Fruit fly (Drosophila melanogaster) S2 (cell line): ENCODE data around the gene Pglym87.

Experiments
- CG8478 ChIP-seq: fragments of >200 bp; optimal IDR thresholded peaks from 2 replicates; lab custom pipeline; 2018
- CTCF ChIP-seq, 2 experiments: fragments of >200 bp; optimal IDR thresholded peaks; 2 replicates each; lab custom pipeline; 2018

DNA sequence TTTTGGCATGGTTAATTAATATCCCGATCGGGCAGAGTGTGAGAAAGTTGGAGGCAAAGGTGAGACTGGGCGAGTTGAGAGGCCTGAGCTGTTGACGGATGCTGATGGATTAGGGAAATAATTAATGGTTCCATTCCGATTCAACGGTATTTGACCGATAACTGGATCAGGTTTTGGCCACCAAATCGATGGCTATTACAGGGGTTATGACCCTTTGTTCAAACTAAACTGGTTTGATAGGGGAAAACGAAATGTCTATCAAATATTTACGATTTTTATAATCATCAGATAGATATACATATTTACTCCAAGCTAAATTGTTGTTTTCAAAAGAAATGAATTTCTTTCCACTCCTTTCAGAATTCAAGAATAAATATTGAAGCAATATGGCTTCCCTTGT is 25.9 kb upstream of the Pglym87 start, which contains the start of the genes CG44037 and svp:
- no peak for TF ChIP-seq CG8478 (lab: Kevin White, UChicago)
- TF ChIP-seq CTCF (optimal IDR thresholded peaks at IDR 0.05; lab: Kevin White, UChicago) = no peak
